Worm (Caenorhabditis elegans) whole organism, mixed stage, embryonic: ENCODE data around the gene pzf-1.
A peak's percentile ranks its signal among the peaks of the same experiment; 100 is the strongest.
"Not testable (repeated sequence)": the region's sequence is repeated elsewhere in the genome, so short reads cannot be mapped to it uniquely, and the experiment has no call there.

Experiments used
- M03D4.4 ChIP-seq: sonication (generic microtip); optimal IDR thresholded peaks from 2 replicates; lab custom pipeline; 2017; ENCODE audit warnings: mild to moderate bottlenecking, missing genetic modification characterization, missing compliant biosample characterization
- blmp-1 ChIP-seq: fragments of 150-350 bp; optimal IDR thresholded peaks from 2 replicates; lab custom pipeline; 2014; ENCODE audit warnings: missing biosample characterization, missing genetic modification characterization
- ceh-39 ChIP-seq: fragments of 150-350 bp; optimal IDR thresholded peaks from 2 replicates; lab custom pipeline; 2014; ENCODE audit warnings: missing biosample characterization, missing genetic modification characterization
- ceh-43 ChIP-seq: fragments of 200-800 bp; sonication (Bioruptor generic); optimal IDR thresholded peaks from 2 replicates; lab custom pipeline; 2018; ENCODE audit warnings: mild to moderate bottlenecking, missing genetic modification characterization, moderate library complexity, missing compliant biosample characterization
- cnd-1 ChIP-seq: fragments of 200-800 bp; sonication (Bioruptor generic); optimal IDR thresholded peaks from 2 replicates; lab custom pipeline; 2018; ENCODE audit warnings: mild to moderate bottlenecking, missing genetic modification characterization, missing compliant biosample characterization
- drap-1 ChIP-seq: fragments of 200-800 bp; sonication (Bioruptor generic); optimal IDR thresholded peaks from 3 replicates; lab custom pipeline; 2018; ENCODE audit warnings: mild to moderate bottlenecking, missing genetic modification characterization, missing compliant biosample characterization
- elt-1 ChIP-seq: sonication (generic microtip); optimal IDR thresholded peaks from 2 replicates; lab custom pipeline; 2017; ENCODE audit warnings: missing genetic modification characterization, mild to moderate bottlenecking, missing compliant biosample characterization, antibody characterized with exemption, moderate library complexity, borderline replicate concordance; ENCODE audit not compliant: insufficient read depth
- elt-3 ChIP-seq: fragments of 150-350 bp; optimal IDR thresholded peaks from 2 replicates; lab custom pipeline; 2014; ENCODE audit warnings: missing biosample characterization, missing genetic modification characterization
- flh-1 ChIP-seq: fragments of 200-800 bp; sonication (Bioruptor generic); optimal IDR thresholded peaks from 2 replicates; lab custom pipeline; 2018; ENCODE audit warnings: mild to moderate bottlenecking, missing genetic modification characterization, moderate library complexity, missing compliant biosample characterization
- ham-2 ChIP-seq: fragments of 200-800 bp; sonication (Bioruptor generic); optimal IDR thresholded peaks from 2 replicates; lab custom pipeline; 2018; ENCODE audit warnings: mild to moderate bottlenecking, missing genetic modification characterization, missing compliant biosample characterization
- hlh-1 ChIP-seq: fragments of 150-350 bp; optimal IDR thresholded peaks from 2 replicates; lab custom pipeline; 2014; ENCODE audit warnings: missing biosample characterization, missing genetic modification reagents, missing genetic modification characterization
- lin-13 ChIP-seq: fragments of 150-350 bp; optimal IDR thresholded peaks from 2 replicates; lab custom pipeline; 2014; ENCODE audit warnings: missing biosample characterization, missing genetic modification characterization
- lsy-2 ChIP-seq: fragments of 150-350 bp; optimal IDR thresholded peaks from 2 replicates; lab custom pipeline; 2014; ENCODE audit warnings: missing biosample characterization, missing genetic modification characterization
- mab-5 ChIP-seq: fragments of 150-350 bp; optimal IDR thresholded peaks from 2 replicates; lab custom pipeline; 2014; ENCODE audit warnings: missing biosample characterization, missing genetic modification characterization
- mls-2 ChIP-seq: sonication (generic microtip); optimal IDR thresholded peaks from 2 replicates; lab custom pipeline; 2016; ENCODE audit warnings: mild to moderate bottlenecking, missing genetic modification characterization, moderate library complexity, missing compliant biosample characterization
- nhr-12 ChIP-seq: fragments of 150-350 bp; optimal IDR thresholded peaks from 2 replicates; lab custom pipeline; 2014; ENCODE audit warnings: missing biosample characterization, missing genetic modification characterization
- nhr-2 ChIP-seq: fragments of 150-350 bp; optimal IDR thresholded peaks from 2 replicates; lab custom pipeline; 2014; ENCODE audit warnings: missing biosample characterization, missing genetic modification characterization
- nhr-237 ChIP-seq: fragments of 150-350 bp; optimal IDR thresholded peaks from 2 replicates; lab custom pipeline; 2014; ENCODE audit warnings: missing biosample characterization, missing genetic modification characterization
- sem-2 ChIP-seq: fragments of 200-800 bp; sonication (Bioruptor generic); optimal IDR thresholded peaks from 2 replicates; lab custom pipeline; 2018; ENCODE audit warnings: mild to moderate bottlenecking, missing genetic modification characterization, missing compliant biosample characterization
- snpc-4 ChIP-seq: fragments of 150-350 bp; optimal IDR thresholded peaks from 2 replicates; lab custom pipeline; 2014; ENCODE audit warnings: missing biosample characterization, missing genetic modification characterization
- tbx-8 ChIP-seq: fragments of 200-800 bp; sonication (Bioruptor generic); optimal IDR thresholded peaks from 2 replicates; lab custom pipeline; 2018; ENCODE audit warnings: mild to moderate bottlenecking, missing genetic modification characterization, moderate library complexity, missing compliant biosample characterization
- unc-39 ChIP-seq: fragments of 150-350 bp; optimal IDR thresholded peaks from 2 replicates; lab custom pipeline; 2014; ENCODE audit warnings: missing biosample characterization, missing genetic modification characterization
- zip-8 ChIP-seq: fragments of 150-350 bp; optimal IDR thresholded peaks from 2 replicates; lab custom pipeline; 2014; ENCODE audit warnings: missing biosample characterization, missing genetic modification characterization

Gene pzf-1

ce11 chrV:15914774-15915173 is 13.5 kb downstream of the pzf-1 start:
- no peak for TF ChIP-seq unc-39 (tag; lab: Kevin White, UChicago)
- TF ChIP-seq snpc-4 = no peak
- peak; percentile 32 for TF ChIP-seq drap-1 (GFP tag; lab: Kevin White, UChicago)

ce11 chrV:15913714-15914113 is 14.5 kb downstream of the pzf-1 start, which contains the start of gene F35E8.7:
Gene F35E8.7, plus strand, starts transcription at chrV:15914014.
- TF ChIP-seq mls-2 (tag; lab: Kevin White, UChicago) (no peak), ceh-43 (GFP tag; lab: Kevin White, UChicago) (no peak), M03D4.4 (tag; lab: Kevin White, UChicago) (no peak), cnd-1 (tag; lab: Kevin White, UChicago) (no peak)
- TF ChIP-seq, all 35 proteins: peak for 0

- TF ChIP-seq blmp-1 (tag; lab: Kevin White, UChicago) (no peak), mls-2 (tag; lab: Kevin White, UChicago) (no peak), tbx-8 (GFP tag; lab: Kevin White, UChicago) (no peak), mab-5 (tag; lab: Kevin White, UChicago) (no peak), elt-3 (tag; lab: Kevin White, UChicago) (no peak), snpc-4 (no peak), ham-2 (GFP tag; lab: Kevin White, UChicago) (no peak), drap-1 (GFP tag; lab: Kevin White, UChicago) (no peak)
These were observed 15.5 kb downstream of the pzf-1 start for ce11 chrV:15912677-15913076.

ce11 chrV:15911848-15912247 is 16.4 kb downstream of the pzf-1 start, which contains the start of gene F35E8.6:
Gene F35E8.6, plus strand, starts transcription at chrV:15912148.
- TF ChIP-seq mab-5 (tag; lab: Kevin White, UChicago) (no peak), flh-1 (GFP tag; lab: Kevin White, UChicago) (no peak)
- TF ChIP-seq, all 35 proteins: peak for 0

- TF ChIP-seq elt-1 (tag; lab: Kevin White, UChicago); ham-2 (GFP tag; lab: Kevin White, UChicago); sem-2 (GFP tag; lab: Kevin White, UChicago): not testable (repeated sequence)
These were observed 22.7 kb downstream of the pzf-1 start, which contains the start of the genes F35E8.1 and F35E8.2 for ce11 chrV:15905530-15905929. Gene F35E8.1, minus strand, starts transcription at chrV:15905630. Gene F35E8.2, plus strand, starts transcription at chrV:15905661.

- TF ChIP-seq lsy-2 (tag; lab: Kevin White, UChicago) = no peak
- no peak for TF ChIP-seq hlh-1 (tag; lab: Kevin White, UChicago)
- TF ChIP-seq ceh-39 = no peak
- TF ChIP-seq flh-1 (GFP tag; lab: Kevin White, UChicago) = no peak
- TF ChIP-seq zip-8 = no peak
- TF ChIP-seq M03D4.4 (tag; lab: Kevin White, UChicago) = no peak
These were observed 27.7 kb downstream of the pzf-1 start for ce11 chrV:15900564-15900963.

- TF ChIP-seq unc-39 (tag; lab: Kevin White, UChicago) (no peak), snpc-4 (no peak), cnd-1 (tag; lab: Kevin White, UChicago) (no peak), elt-1 (tag; lab: Kevin White, UChicago) (no peak)
- TF ChIP-seq, all 35 proteins: peak for 0
These were observed 28.5 kb downstream of the pzf-1 start, which contains the start of gene T06C12.14 for ce11 chrV:15899696-15900095. Gene T06C12.14, plus strand, starts transcription at chrV:15899996.

ce11 chrV:15897696-15898095 is 30.5 kb downstream of the pzf-1 start, which contains the start of gene str-60:
Gene str-60, plus strand, starts transcription at chrV:15897996.
- TF ChIP-seq ceh-43 (GFP tag; lab: Kevin White, UChicago) = no peak
- no peak for TF ChIP-seq nhr-237 (tag; lab: Kevin White, UChicago)
- TF ChIP-seq nhr-2 (tag; lab: Kevin White, UChicago) = no peak
- TF ChIP-seq cnd-1 (tag; lab: Kevin White, UChicago) = no peak

- no peak for TF ChIP-seq nhr-12 (tag; lab: Kevin White, UChicago)
- TF ChIP-seq drap-1 (GFP tag; lab: Kevin White, UChicago) = no peak
- TF ChIP-seq lin-13 (tag; lab: Kevin White, UChicago) = no peak
- no peak for TF ChIP-seq ham-2 (GFP tag; lab: Kevin White, UChicago)
- TF ChIP-seq snpc-4 = no peak
- TF ChIP-seq ceh-39 = no peak
- TF ChIP-seq cnd-1 (tag; lab: Kevin White, UChicago) = no peak
- no peak for TF ChIP-seq zip-8
These were observed 31.6 kb downstream of the pzf-1 start, which contains the start of gene nhr-213 for ce11 chrV:15896671-15897070. Gene nhr-213, minus strand, starts transcription at chrV:15896771.
